Worm (Caenorhabditis elegans): Measurements from ENCODE around the gene ZK686.1.

DNA sequence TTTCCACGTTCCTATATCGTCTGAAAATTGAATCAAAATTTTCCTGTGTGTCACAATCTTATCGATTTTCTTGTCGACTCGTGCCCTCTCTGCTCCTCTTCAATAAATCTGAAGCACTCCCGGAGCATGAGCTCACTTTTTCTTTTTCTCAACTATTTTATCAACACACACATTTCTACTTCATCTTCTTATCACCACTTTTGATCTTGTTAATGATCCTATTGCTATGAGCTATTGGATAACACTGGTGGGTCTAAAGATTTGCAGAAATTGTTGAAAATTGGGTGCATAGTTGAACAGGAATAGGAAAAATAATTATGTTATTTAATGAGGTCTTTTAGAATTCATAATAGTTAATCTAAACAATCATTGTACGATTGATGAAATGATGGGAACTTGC lies 32.3 kb downstream of the ZK686.1 start:
- no peak for TF ChIP-seq ama-1 (optimal IDR thresholded peaks at IDR 0.05)
- TF ChIP-seq fkh-10 (GFP tag; optimal IDR thresholded peaks at IDR 0.05): no peak
- no peak for TF ChIP-seq snpc-4 (tag; optimal IDR thresholded peaks at IDR 0.05)
- no peak for TF ChIP-seq elt-3 (tag; optimal IDR thresholded peaks at IDR 0.05)
- TF ChIP-seq nhr-23 (tag; optimal IDR thresholded peaks at IDR 0.05): no peak
